Worm (Caenorhabditis elegans): ENCODE results near the gene E02A10.4.

Gene E02A10.4

ce11 chrV:12596795-12597194 lies 29.0 kb upstream of the E02A10.4 start (continued):
- TF ChIP-seq C34B4.2 (tag; optimal IDR thresholded peaks at IDR 0.05): no peak
- no peak for TF ChIP-seq lin-15B (tag; optimal IDR thresholded peaks at IDR 0.05)
- peak; percentile 35 to 60 for TF ChIP-seq lsy-2 (tag; optimal IDR thresholded peaks at IDR 0.05)
- TF ChIP-seq grh-1 (GFP tag; IDR thresholded peaks at IDR 0.05): 0 out of 2 replicates have a peak, but pooled peaks have one; percentile 21
- TF ChIP-seq unc-86 (tag; optimal IDR thresholded peaks at IDR 0.05): no peak
- TF ChIP-seq unc-30 (tag; optimal IDR thresholded peaks at IDR 0.05): no peak
- no peak for TF ChIP-seq lir-3 (tag; optimal IDR thresholded peaks at IDR 0.05; ENCODE audit: poor library complexity)
- no peak for TF ChIP-seq mef-2 (tag; optimal IDR thresholded peaks at IDR 0.05)
- no peak for TF ChIP-seq aha-1 (tag; optimal IDR thresholded peaks at IDR 0.05)
- peak; percentile 44 to 76 for TF ChIP-seq lin-35 (GFP tag; optimal IDR thresholded peaks at IDR 0.05)
- TF ChIP-seq vab-15 (tag; optimal IDR thresholded peaks at IDR 0.05): peak; percentile 57
- TF ChIP-seq ceh-88 (GFP tag; IDR thresholded peaks at IDR 0.05): no peak
- no peak for TF ChIP-seq zag-1 (tag; optimal IDR thresholded peaks at IDR 0.05)
- TF ChIP-seq fkh-8 (tag; optimal IDR thresholded peaks at IDR 0.05): no peak
- TF ChIP-seq ceh-8 (GFP tag; optimal IDR thresholded peaks at IDR 0.05): no peak
- TF ChIP-seq nhr-20 (tag; optimal IDR thresholded peaks at IDR 0.05): peak; percentile 59
- peak; percentile 25 for TF ChIP-seq irx-1 (tag; optimal IDR thresholded peaks at IDR 0.05)
- no peak for TF ChIP-seq fkh-4 (tag; optimal IDR thresholded peaks at IDR 0.05; ENCODE audit: borderline replicate concordance)
- TF ChIP-seq nhr-76 (tag; optimal IDR thresholded peaks at IDR 0.05): peak; percentile 63
- peak in 1 of 2 experiments; percentile 61 for TF ChIP-seq ztf-11 (tag; optimal IDR thresholded peaks at IDR 0.05)
- no peak for TF ChIP-seq zip-4 (GFP tag; optimal IDR thresholded peaks at IDR 0.05)
- TF ChIP-seq nhr-84 (tag; optimal IDR thresholded peaks at IDR 0.05): no peak
- TF ChIP-seq ama-1 (optimal IDR thresholded peaks at IDR 0.05): no peak
- TF ChIP-seq mep-1 (tag; optimal IDR thresholded peaks at IDR 0.05): no peak
- TF ChIP-seq Y116A8C.19 (tag; optimal IDR thresholded peaks at IDR 0.05; ENCODE audit: borderline replicate concordance): no peak
- peak; percentile 1 for TF ChIP-seq pax-3 (tag; optimal IDR thresholded peaks at IDR 0.05)
- TF ChIP-seq lin-14 (GFP tag; optimal IDR thresholded peaks at IDR 0.05): peak; percentile 44
- peak; percentile 41 for TF ChIP-seq jun-1 (tag; optimal IDR thresholded peaks at IDR 0.05)
- TF ChIP-seq xbp-1 (tag; optimal IDR thresholded peaks at IDR 0.05): peak; percentile 52
- peak; percentile 22 for TF ChIP-seq snpc-4 (tag; optimal IDR thresholded peaks at IDR 0.05)
- no peak for TF ChIP-seq unc-62 (GFP tag; optimal IDR thresholded peaks at IDR 0.05)
- TF ChIP-seq efl-3 (GFP tag; optimal IDR thresholded peaks at IDR 0.05): no peak
- TF ChIP-seq dsc-1 (tag; optimal IDR thresholded peaks at IDR 0.05): peak; percentile 62
- TF ChIP-seq ceh-63 (GFP tag; optimal IDR thresholded peaks at IDR 0.05): no peak
- TF ChIP-seq snu-23 (GFP tag; optimal IDR thresholded peaks at IDR 0.05): peak; percentile 71
- peak; percentile 71 for TF ChIP-seq nhr-71 (tag; optimal IDR thresholded peaks at IDR 0.05)
- peak; percentile 22 for TF ChIP-seq nhr-77 (tag; optimal IDR thresholded peaks at IDR 0.05)
- TF ChIP-seq nhr-47 (tag; optimal IDR thresholded peaks at IDR 0.05): peak; percentile 64
- TF ChIP-seq efl-1 (optimal IDR thresholded peaks at IDR 0.05): peak; percentile 45 to 52
- TF ChIP-seq efl-1 (GFP tag; optimal IDR thresholded peaks at IDR 0.05 in 1 of 2): peak; percentile 23 to 93
- TF ChIP-seq skn-1 (tag; optimal IDR thresholded peaks at IDR 0.05): peak; percentile 41

ce11 chrV:12596196-12596595 lies 28.4 kb upstream of the E02A10.4 start, which contains the start of gene mma-1:
Gene mma-1 (minus strand): TSS chrV:12596296.
- TF ChIP-seq ces-1 (GFP tag; optimal IDR thresholded peaks at IDR 0.05): no peak
- TF ChIP-seq sptf-1 (tag; optimal IDR thresholded peaks at IDR 0.05): no peak
- no peak for TF ChIP-seq unc-86 (tag; optimal IDR thresholded peaks at IDR 0.05)
- TF ChIP-seq vab-15 (tag; optimal IDR thresholded peaks at IDR 0.05): no peak
- no peak for TF ChIP-seq tbx-2 (tag; optimal IDR thresholded peaks at IDR 0.05)
- TF ChIP-seq nhr-90 (tag; optimal IDR thresholded peaks at IDR 0.05; ENCODE audit: poor library complexity): no peak
- TF ChIP-seq snu-23 (GFP tag; optimal IDR thresholded peaks at IDR 0.05): no peak
- no peak for TF ChIP-seq hpl-2 (GFP tag; optimal IDR thresholded peaks at IDR 0.05)
- no peak for TF ChIP-seq blmp-1 (tag; optimal IDR thresholded peaks at IDR 0.05)
- TF ChIP-seq ceh-8 (GFP tag; optimal IDR thresholded peaks at IDR 0.05): no peak
- TF ChIP-seq pqm-1 (tag; optimal IDR thresholded peaks at IDR 0.05): no peak
- TF ChIP-seq Y116A8C.19 (tag; optimal IDR thresholded peaks at IDR 0.05; ENCODE audit: borderline replicate concordance): no peak
- no peak for TF ChIP-seq fkh-10 (GFP tag; optimal IDR thresholded peaks at IDR 0.05)
- no peak for TF ChIP-seq elt-2 (tag; optimal IDR thresholded peaks at IDR 0.05)
- no peak for TF ChIP-seq lin-14 (GFP tag; optimal IDR thresholded peaks at IDR 0.05)
- no peak for TF ChIP-seq ztf-4 (tag; optimal IDR thresholded peaks at IDR 0.05)
- TF ChIP-seq irx-1 (tag; optimal IDR thresholded peaks at IDR 0.05): no peak
- no peak for TF ChIP-seq tlp-1 (tag; optimal IDR thresholded peaks at IDR 0.05)

All from whole organism, L1 larva.